Worm (Caenorhabditis elegans) whole organism, L2 larva: Measurements from ENCODE around the gene fan-1.

Source experiments
- C34F6.9 ChIP-seq: fragments of 150-350 bp; optimal IDR thresholded peaks from 2 replicates; lab custom pipeline; 2014; ENCODE audit warnings: missing biosample characterization, missing genetic modification characterization
- aly-2 ChIP-seq: fragments of 150-350 bp; optimal IDR thresholded peaks from 2 replicates; lab custom pipeline; 2014; ENCODE audit warnings: missing biosample characterization, missing genetic modification characterization
- ama-1 ChIP-seq: fragments of 150-350 bp; optimal IDR thresholded peaks from 2 replicates; lab custom pipeline; 2018; ENCODE audit warnings: inconsistent platforms
- blmp-1 ChIP-seq: sonication (generic microtip); optimal IDR thresholded peaks from 2 replicates; lab custom pipeline; 2017; ENCODE audit warnings: missing genetic modification characterization, mild to moderate bottlenecking, missing compliant biosample characterization, antibody characterized with exemption, moderate library complexity; ENCODE audit not compliant: insufficient read depth
- nhr-77 ChIP-seq: fragments of 150-350 bp; optimal IDR thresholded peaks from 2 replicates; lab custom pipeline; 2014; ENCODE audit warnings: missing biosample characterization, missing genetic modification characterization
- unc-55 ChIP-seq: fragments of 150-350 bp; sonication (generic microtip); optimal IDR thresholded peaks from 3 replicates; lab custom pipeline; 2014; ENCODE audit warnings: missing biosample characterization, missing genetic modification reagents, missing genetic modification characterization
- unc-62 ChIP-seq: fragments of 150-350 bp; optimal IDR thresholded peaks from 2 replicates; lab custom pipeline; 2014; ENCODE audit warnings: missing biosample characterization, missing genetic modification reagents, missing genetic modification characterization
- ztf-11 ChIP-seq: sonication (generic microtip); optimal IDR thresholded peaks from 2 replicates; lab custom pipeline; 2017; ENCODE audit warnings: missing biosample characterization, missing genetic modification characterization
- ztf-4 ChIP-seq: fragments of 150-350 bp; optimal IDR thresholded peaks from 2 replicates; lab custom pipeline; 2014; ENCODE audit warnings: missing biosample characterization, missing genetic modification characterization

DNA sequence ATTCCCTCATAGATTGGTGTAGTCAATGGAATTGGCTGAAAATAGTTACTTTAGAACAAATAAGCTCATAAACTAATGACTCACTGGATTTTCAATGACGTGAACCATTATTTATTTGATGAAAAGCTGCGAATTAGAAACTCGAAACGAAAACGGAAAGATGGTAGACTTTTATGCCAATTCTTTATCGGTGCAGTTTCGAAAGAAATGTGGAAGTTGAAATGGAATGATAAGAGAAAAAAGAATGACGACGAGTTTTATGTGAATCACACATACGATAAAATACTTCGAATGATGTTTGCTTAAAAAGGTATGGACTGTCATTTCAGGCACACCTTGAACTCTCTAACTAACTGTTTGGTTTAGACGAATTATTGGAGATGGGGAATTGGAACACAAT, 41.5 kb downstream of the fan-1 start, which contains the start of the genes lec-11 and irld-7:
- TF ChIP-seq nhr-77 (tag; lab: Kevin White, UChicago) (no peak), blmp-1 (tag; lab: Kevin White, UChicago) (no peak), unc-62 (GFP tag; lab: Kevin White, UChicago) (no peak), aly-2 (tag; lab: Kevin White, UChicago) (no peak), ztf-11 (no peak), C34F6.9 (tag; lab: Kevin White, UChicago) (no peak), unc-55 (no peak), ztf-4 (tag; lab: Kevin White, UChicago) (no peak), ama-1 (lab: Kevin White, UChicago) (no peak)
